Worm (Caenorhabditis elegans): Measurements from ENCODE around the gene cwp-4.

cwp-4 gene

DNA sequence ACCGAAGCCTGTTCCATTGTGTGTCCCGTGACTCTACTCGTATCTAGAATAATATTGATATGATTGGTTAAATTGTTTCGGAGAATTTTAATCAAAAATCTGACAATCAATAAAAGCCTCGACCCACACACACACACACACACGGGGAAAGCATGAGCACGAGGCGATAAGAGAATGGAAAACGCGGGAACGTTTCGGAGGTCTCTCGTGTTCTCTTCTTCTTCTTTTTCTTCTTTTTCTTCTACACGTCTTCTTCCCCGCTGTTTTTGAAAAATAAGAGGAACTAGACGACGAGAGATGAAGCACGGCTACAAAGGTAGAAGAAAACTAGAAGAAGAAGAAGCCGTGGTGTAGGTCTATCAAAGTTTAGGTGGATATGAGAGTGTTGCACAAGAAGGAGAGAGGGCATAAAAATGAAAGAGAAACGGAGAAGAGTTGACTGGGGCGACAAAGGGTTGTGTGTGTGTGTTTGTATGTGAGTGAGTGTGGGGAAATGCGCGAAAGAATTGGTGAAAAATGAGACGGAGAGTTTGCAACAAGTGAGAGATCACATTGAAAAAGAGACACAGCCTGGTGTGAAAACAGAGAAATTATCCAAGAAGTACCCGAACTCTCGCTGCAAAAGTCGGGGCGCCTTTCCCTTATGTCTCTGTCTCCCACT is 11.5 kb downstream of the cwp-4 start, which contains the start of gene mlk-1 (continued):
- TF ChIP-seq mxl-3 (GFP tag; optimal IDR thresholded peaks at IDR 0.05) = peak; percentile 41
- no peak for TF ChIP-seq php-3 (GFP tag; IDR thresholded peaks at IDR 0.05)
- TF ChIP-seq nhr-48 (tag; optimal IDR thresholded peaks at IDR 0.05) = peak; percentile 43
- peak; percentile 59 to 64 for TF ChIP-seq lsy-2 (tag; optimal IDR thresholded peaks at IDR 0.05)
- TF ChIP-seq aha-1 (tag) = peak; percentile 96
- TF ChIP-seq ZK337.2 (GFP tag; IDR thresholded peaks at IDR 0.05) = no peak
- TF ChIP-seq nhr-76 (tag; optimal IDR thresholded peaks at IDR 0.05) = no peak
- TF ChIP-seq mdl-1 (tag; optimal IDR thresholded peaks at IDR 0.05) = peak in 1 of 2 experiments; percentile 95
- TF ChIP-seq hmg-1.1 (GFP tag; IDR thresholded peaks at IDR 0.05) = peak; percentile 56; the same call in 1 of the 2 replicates
- TF ChIP-seq dmd-6 (GFP tag; IDR thresholded peaks at IDR 0.05) = peak; percentile 70
- no peak for TF ChIP-seq snpc-1.2 (GFP tag; IDR thresholded peaks at IDR 0.05)
- peak; percentile 37; the same call in 1 of the 2 replicates for TF ChIP-seq ctbp-1 (GFP tag; IDR thresholded peaks at IDR 0.05)
- TF ChIP-seq ceh-82 (tag; optimal IDR thresholded peaks at IDR 0.05) = no peak
- no peak for TF ChIP-seq Y105C5A.15 (GFP tag; IDR thresholded peaks at IDR 0.05)
- TF ChIP-seq sdz-12 (GFP tag; optimal IDR thresholded peaks at IDR 0.05) = no peak
- no peak for TF ChIP-seq zip-2 (tag; optimal IDR thresholded peaks at IDR 0.05)
- peak; percentile 28 for TF ChIP-seq nhr-77 (tag; optimal IDR thresholded peaks at IDR 0.05)
- no peak for TF ChIP-seq nhr-41 (GFP tag; IDR thresholded peaks at IDR 0.05)
- TF ChIP-seq attf-4 (tag; optimal IDR thresholded peaks at IDR 0.05) = no peak
- no peak for TF ChIP-seq vab-7 (GFP tag; IDR thresholded peaks at IDR 0.05)
- peak; percentile 75 for TF ChIP-seq mep-1 (tag; optimal IDR thresholded peaks at IDR 0.05)
- no peak for TF ChIP-seq egl-43 (GFP tag; IDR thresholded peaks at IDR 0.05)
- TF ChIP-seq skn-1 (tag; optimal IDR thresholded peaks at IDR 0.05) = no peak
- TF ChIP-seq gei-8 (GFP tag; optimal IDR thresholded peaks at IDR 0.05) = no peak
- no peak for TF ChIP-seq T20F7.1 (GFP tag; optimal IDR thresholded peaks at IDR 0.05)
- peak; percentile 85 for TF ChIP-seq nhr-11 (tag; optimal IDR thresholded peaks at IDR 0.05)
- TF ChIP-seq F37D6.2 (tag; optimal IDR thresholded peaks at IDR 0.05) = peak; percentile 32

DNA sequence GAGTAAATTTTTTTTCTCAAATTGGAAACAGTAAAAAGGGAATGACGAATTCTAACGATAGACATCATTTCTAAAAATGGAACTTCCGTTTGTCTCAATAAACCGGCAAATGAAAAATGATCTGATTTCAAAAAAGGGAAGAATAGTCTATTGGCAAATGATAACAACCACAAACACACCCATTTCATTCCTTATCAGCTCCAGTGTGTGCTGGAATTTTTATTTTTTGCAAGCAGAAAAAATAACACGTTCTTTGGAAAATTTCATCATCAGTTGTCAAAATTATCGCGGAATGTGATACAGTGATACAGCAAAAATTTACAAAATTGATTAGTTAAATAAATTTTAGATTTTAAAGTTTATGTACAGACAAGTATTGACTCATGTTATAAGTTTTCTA is 14.0 kb downstream of the cwp-4 start:
- TF ChIP-seq nhr-77 (tag; optimal IDR thresholded peaks at IDR 0.05) (peak; percentile 47), ceh-62 (tag; optimal IDR thresholded peaks at IDR 0.05) (no peak), lsy-2 (tag; optimal IDR thresholded peaks at IDR 0.05) (peak in 1 of 2 experiments; percentile 26), hlh-30 (tag; optimal IDR thresholded peaks at IDR 0.05; ENCODE audit: insufficient read depth) (no peak), T20F7.1 (GFP tag; optimal IDR thresholded peaks at IDR 0.05) (peak; percentile 41), php-3 (GFP tag; IDR thresholded peaks at IDR 0.05) (peak; percentile 57; the same call in 1 of the 2 replicates), daf-8 (GFP tag; IDR thresholded peaks at IDR 0.05) (no peak), dmd-6 (GFP tag; IDR thresholded peaks at IDR 0.05) (peak; percentile 57), jun-1 (tag; optimal IDR thresholded peaks at IDR 0.05) (no peak), nhr-28 (tag; optimal IDR thresholded peaks at IDR 0.05) (peak; percentile 84), pqm-1 (tag; optimal IDR thresholded peaks at IDR 0.05) (peak; percentile 89), F10B5.3 (tag; optimal IDR thresholded peaks at IDR 0.05) (no peak), gei-8 (GFP tag; optimal IDR thresholded peaks at IDR 0.05) (no peak), hlh-11 (tag; optimal IDR thresholded peaks at IDR 0.05) (peak; percentile 43), mdl-1 (tag; optimal IDR thresholded peaks at IDR 0.05) (peak in 1 of 2 experiments; percentile 28), unc-39 (tag; optimal IDR thresholded peaks at IDR 0.05) (no peak), dve-1 (tag; optimal IDR thresholded peaks at IDR 0.05; ENCODE audit: insufficient read depth) (peak; percentile 70), daf-16 (GFP tag; optimal IDR thresholded peaks at IDR 0.05) (no peak), daf-16 (tag; optimal IDR thresholded peaks at IDR 0.05) (peak; percentile 72), egl-27 (tag; optimal IDR thresholded peaks at IDR 0.05) (no peak), ama-1 (optimal IDR thresholded peaks at IDR 0.05) (no peak)

All from whole organism, L4 larva.